Fruit fly (Drosophila melanogaster) whole organism, embryonic: ENCODE data around the gene Sgsf.

Experiments
- ATbp ChIP-seq: fragments of 200-800 bp; sonication (Bioruptor generic); optimal IDR thresholded peaks from 2 replicates; lab custom pipeline; 2017; ENCODE audit warnings: missing biosample characterization, mild to moderate bottlenecking, missing genetic modification characterization, missing genetic modification reagents
- Antp ChIP-seq: fragments of 200-800 bp; sonication (Bioruptor generic); optimal IDR thresholded peaks from 3 replicates; lab custom pipeline; 2016; ENCODE audit warnings: missing biosample characterization, missing genetic modification characterization
- Bteb2 ChIP-seq: fragments of 200-800 bp; sonication (Bioruptor generic); optimal IDR thresholded peaks from 2 replicates; lab custom pipeline; 2016; ENCODE audit warnings: missing biosample characterization, missing genetic modification characterization
- CG11560 ChIP-seq: fragments of 200-800 bp; sonication (Bioruptor generic); IDR thresholded peaks from 3 replicates; pipeline ENCODE4 v1.3.6; 2022; ENCODE audit warnings: missing biosample characterization, missing genetic modification characterization
- CG11696 ChIP-seq: fragments of 200-800 bp; sonication (Bioruptor generic); IDR thresholded peaks from 2 replicates; pipeline ENCODE4 v1.3.6; 2022; ENCODE audit warnings: missing biosample characterization, missing genetic modification characterization
- CG13296 ChIP-seq: fragments of 200-800 bp; sonication (Bioruptor generic); optimal IDR thresholded peaks from 3 replicates; lab custom pipeline; 2018; ENCODE audit warnings: missing biosample characterization, mild to moderate bottlenecking, missing genetic modification characterization
- CG14014 ChIP-seq: fragments of 200-800 bp; sonication (Bioruptor generic); IDR thresholded peaks from 2 replicates; pipeline ENCODE4 v1.3.6; 2022; ENCODE audit warnings: missing biosample characterization, missing genetic modification characterization
- CG18764 ChIP-seq: fragments of 200-800 bp; sonication (Bioruptor generic); optimal IDR thresholded peaks from 3 replicates; lab custom pipeline; 2016; ENCODE audit warnings: missing biosample characterization, missing genetic modification characterization
- CG31388 ChIP-seq: fragments of 200-800 bp; sonication (Bioruptor generic); optimal IDR thresholded peaks from 2 replicates; lab custom pipeline; 2016; ENCODE audit warnings: missing biosample characterization, missing genetic modification characterization
- CG3163 ChIP-seq: fragments of 200-800 bp; sonication (Bioruptor generic); optimal IDR thresholded peaks from 3 replicates; lab custom pipeline; 2016; ENCODE audit warnings: missing biosample characterization, missing genetic modification characterization
- CG33557 ChIP-seq: fragments of 200-800 bp; sonication (Bioruptor generic); optimal IDR thresholded peaks from 2 replicates; lab custom pipeline; 2019; ENCODE audit warnings: missing biosample characterization, mild to moderate bottlenecking, missing genetic modification characterization, moderate library complexity
- CG4404 ChIP-seq: fragments of 200-800 bp; sonication (Bioruptor generic); IDR thresholded peaks from 2 replicates; pipeline ENCODE4 v1.3.6; 2022; ENCODE audit warnings: missing biosample characterization, missing genetic modification characterization
- CG6854 ChIP-seq: fragments of 200-800 bp; sonication (Bioruptor generic); optimal IDR thresholded peaks from 3 replicates; lab custom pipeline; 2017; ENCODE audit warnings: missing biosample characterization, mild to moderate bottlenecking, missing genetic modification characterization
- CG8765 ChIP-seq: fragments of 200-800 bp; sonication (Bioruptor generic); IDR thresholded peaks from 2 replicates; pipeline ENCODE4 v1.3.6; 2022; ENCODE audit warnings: missing biosample characterization, missing genetic modification characterization
- CG9932 ChIP-seq: fragments of 200-800 bp; sonication (Bioruptor generic); IDR thresholded peaks from 2 replicates; pipeline ENCODE4 v1.3.6; 2022; ENCODE audit warnings: missing biosample characterization, missing genetic modification characterization
- CkIIα-i1 ChIP-seq: fragments of 200-800 bp; sonication (Bioruptor generic); IDR thresholded peaks from 2 replicates; pipeline ENCODE4 v1.3.6; 2022; ENCODE audit warnings: missing biosample characterization, missing genetic modification characterization
- Dll ChIP-seq: fragments of 200-800 bp; sonication (Bioruptor generic); IDR thresholded peaks from 4 replicates; pipeline ENCODE4 v1.3.6; 2022; ENCODE audit warnings: missing biosample characterization, missing genetic modification characterization; ENCODE audit not compliant: partially characterized antibody
- Ets97D ChIP-seq: fragments of 200-800 bp; sonication (Bioruptor generic); optimal IDR thresholded peaks from 3 replicates; lab custom pipeline; 2016; ENCODE audit warnings: missing biosample characterization, missing genetic modification characterization
- H15 ChIP-seq: fragments of 200-800 bp; sonication (Bioruptor generic); IDR thresholded peaks from 3 replicates; pipeline ENCODE4 v1.3.6; 2022; ENCODE audit warnings: missing biosample characterization, missing genetic modification characterization
- Hsf ChIP-seq: fragments of 200-800 bp; sonication (Bioruptor generic); optimal IDR thresholded peaks from 3 replicates; lab custom pipeline; 2016; ENCODE audit warnings: missing biosample characterization, missing genetic modification characterization
- Mrtf ChIP-seq: fragments of 200-800 bp; sonication (Bioruptor generic); IDR thresholded peaks from 3 replicates; pipeline ENCODE4 v1.3.6; 2022; ENCODE audit warnings: missing biosample characterization, missing genetic modification characterization
- Myb ChIP-seq: fragments of 200-800 bp; sonication (Bioruptor generic); optimal IDR thresholded peaks from 2 replicates; lab custom pipeline; 2016; ENCODE audit warnings: missing biosample characterization, missing genetic modification characterization
- NK7.1 ChIP-seq: fragments of 200-800 bp; sonication (Bioruptor generic); optimal IDR thresholded peaks from 3 replicates; lab custom pipeline; 2016; ENCODE audit warnings: missing biosample characterization, missing genetic modification characterization
- Nf-YA ChIP-seq: fragments of 200-800 bp; sonication (Bioruptor generic); IDR thresholded peaks from 2 replicates; pipeline ENCODE4 v1.3.6; 2022; ENCODE audit warnings: missing biosample characterization, missing genetic modification characterization
- PHDP ChIP-seq: fragments of 200-800 bp; sonication (Bioruptor generic); optimal IDR thresholded peaks from 3 replicates; lab custom pipeline; 2018; ENCODE audit warnings: missing biosample characterization, mild to moderate bottlenecking, missing genetic modification characterization, moderate library complexity
- Sox100B ChIP-seq: fragments of 200-800 bp; sonication (Bioruptor generic); optimal IDR thresholded peaks from 3 replicates; lab custom pipeline; 2018; ENCODE audit warnings: missing biosample characterization, mild to moderate bottlenecking, missing genetic modification characterization
- Ssrp ChIP-seq: fragments of 200-800 bp; sonication (Bioruptor generic); optimal IDR thresholded peaks from 2 replicates; lab custom pipeline; 2018; ENCODE audit warnings: missing biosample characterization, mild to moderate bottlenecking, missing genetic modification characterization, moderate library complexity
- TFAM ChIP-seq: fragments of 200-800 bp; sonication (Bioruptor generic); optimal IDR thresholded peaks from 2 replicates; lab custom pipeline; 2017; ENCODE audit warnings: missing biosample characterization, missing genetic modification characterization, inconsistent platforms
- Xbp1 ChIP-seq: fragments of 200-800 bp; sonication (Bioruptor generic); optimal IDR thresholded peaks from 3 replicates; lab custom pipeline; 2016; ENCODE audit warnings: missing biosample characterization, mild to moderate bottlenecking, missing genetic modification characterization
- aop ChIP-seq: fragments of 200-800 bp; sonication (Bioruptor generic); IDR thresholded peaks from 2 replicates; pipeline ENCODE4 v1.3.6; 2022; ENCODE audit warnings: missing biosample characterization, missing genetic modification characterization
- ap ChIP-seq: fragments of 200-800 bp; sonication (Bioruptor generic); IDR thresholded peaks from 2 replicates; pipeline ENCODE4 v1.3.6; 2022; ENCODE audit warnings: missing biosample characterization, missing genetic modification characterization
- az2 ChIP-seq: fragments of 200-800 bp; sonication (Bioruptor generic); optimal IDR thresholded peaks from 3 replicates; lab custom pipeline; 2016; ENCODE audit warnings: missing biosample characterization, missing genetic modification characterization
- bsh ChIP-seq, 2 experiments: fragments of 200-800 bp; sonication (Bioruptor generic); optimal IDR thresholded peaks; 2 replicates each; lab custom pipeline; 2017 to 2018; ENCODE audit warnings: mild to moderate bottlenecking in 2 of 2, missing biosample characterization in 2 of 2, missing genetic modification characterization in 2 of 2, moderate library complexity in 1 of 2
- caup ChIP-seq: fragments of 200-800 bp; sonication (Bioruptor generic); optimal IDR thresholded peaks from 3 replicates; lab custom pipeline; 2017; ENCODE audit warnings: missing biosample characterization, mild to moderate bottlenecking, missing genetic modification characterization, moderate library complexity; ENCODE audit not compliant: severe bottlenecking
- ci ChIP-seq: fragments of 200-800 bp; sonication (Bioruptor generic); IDR thresholded peaks from 3 replicates; pipeline ENCODE4 v1.3.6; 2022; ENCODE audit warnings: missing biosample characterization, missing genetic modification characterization
- disco-r ChIP-seq: fragments of 200-800 bp; sonication (Bioruptor generic); optimal IDR thresholded peaks from 2 replicates; lab custom pipeline; 2016; ENCODE audit warnings: missing biosample characterization, missing genetic modification characterization
- dysf ChIP-seq: fragments of 200-800 bp; sonication (Bioruptor generic); IDR thresholded peaks from 3 replicates; pipeline ENCODE4 v1.3.6; 2022; ENCODE audit warnings: missing biosample characterization, missing genetic modification characterization
- fru ChIP-seq: fragments of >200 bp; optimal IDR thresholded peaks from 2 replicates; lab custom pipeline; 2017
- ftz-f1 ChIP-seq: fragments of 200-800 bp; sonication (Bioruptor generic); optimal IDR thresholded peaks from 2 replicates; lab custom pipeline; 2016; ENCODE audit warnings: missing biosample characterization, missing genetic modification characterization
- grau ChIP-seq: fragments of 200-800 bp; optimal IDR thresholded peaks from 3 replicates; lab custom pipeline; 2019; ENCODE audit warnings: missing biosample characterization, mild to moderate bottlenecking, missing genetic modification characterization, moderate library complexity
- grn ChIP-seq: fragments of 200-800 bp; sonication (Bioruptor generic); optimal IDR thresholded peaks from 3 replicates; lab custom pipeline; 2017; ENCODE audit warnings: missing biosample characterization, missing genetic modification characterization
- h ChIP-seq: fragments of >200 bp; optimal IDR thresholded peaks from 2 replicates; lab custom pipeline; 2017
- kay ChIP-seq: fragments of 200-800 bp; sonication (Bioruptor generic); optimal IDR thresholded peaks from 2 replicates; lab custom pipeline; 2016; ENCODE audit warnings: missing biosample characterization, missing genetic modification characterization
- lab ChIP-seq: fragments of 200-800 bp; sonication (Bioruptor generic); optimal IDR thresholded peaks from 3 replicates; lab custom pipeline; 2017; ENCODE audit warnings: missing biosample characterization, missing genetic modification characterization, mild to moderate bottlenecking, moderate library complexity, missing genetic modification reagents
- otp ChIP-seq: fragments of 200-800 bp; sonication (Bioruptor generic); IDR thresholded peaks from 3 replicates; pipeline ENCODE4, ENCODE4 v1.3.6; 2022; ENCODE audit warnings: missing biosample characterization, missing genetic modification characterization
- pzg ChIP-seq: fragments of 200-800 bp; sonication (Bioruptor generic); optimal IDR thresholded peaks from 3 replicates; lab custom pipeline; 2018; ENCODE audit warnings: missing biosample characterization, mild to moderate bottlenecking, missing genetic modification characterization, moderate library complexity
- sens-2 ChIP-seq: fragments of 200-800 bp; sonication (Bioruptor generic); IDR thresholded peaks from 2 replicates; pipeline ENCODE4 v1.3.6; 2022; ENCODE audit warnings: missing biosample characterization, missing genetic modification characterization
- sim ChIP-seq: fragments of 200-800 bp; sonication (Bioruptor generic); IDR thresholded peaks from 2 replicates; pipeline ENCODE4 v1.3.6; 2022; ENCODE audit warnings: missing biosample characterization, missing genetic modification characterization
- sima ChIP-seq: fragments of 200-800 bp; sonication (Bioruptor generic); optimal IDR thresholded peaks from 2 replicates; lab custom pipeline; 2016; ENCODE audit warnings: missing biosample characterization, missing genetic modification characterization
- sqz ChIP-seq: fragments of 200-800 bp; sonication (Bioruptor generic); optimal IDR thresholded peaks from 3 replicates; lab custom pipeline; 2018; ENCODE audit warnings: missing biosample characterization, mild to moderate bottlenecking, missing genetic modification characterization
- tin ChIP-seq: fragments of 200-800 bp; sonication (Bioruptor generic); optimal IDR thresholded peaks from 3 replicates; lab custom pipeline; 2016; ENCODE audit warnings: missing biosample characterization, missing genetic modification characterization
- vnd ChIP-seq: fragments of 200-800 bp; sonication (Bioruptor generic); IDR thresholded peaks from 3 replicates; pipeline ENCODE4 v1.3.6; 2022; ENCODE audit warnings: missing biosample characterization, missing genetic modification characterization; ENCODE audit not compliant: partially characterized antibody
- zf30C ChIP-seq: fragments of 200-800 bp; sonication (Bioruptor generic); optimal IDR thresholded peaks from 3 replicates; lab custom pipeline; 2018; ENCODE audit warnings: missing biosample characterization, mild to moderate bottlenecking, missing genetic modification characterization

Gene Sgsf

dm6 chr3R:12350497-12350896 is 9.0 kb downstream of the Sgsf start, which contains the start of gene CG10038 (continued):
- TF ChIP-seq Mrtf (0 out of 3 replicates have a peak, but pooled peaks have one; percentile 28), pzg (GFP tag; lab: Kevin White, UChicago) (peak; percentile 81), Antp (GFP tag; lab: Kevin White, UChicago) (peak; percentile 29), disco-r (GFP tag; lab: Kevin White, UChicago) (no peak), CG3163 (GFP tag; lab: Kevin White, UChicago) (no peak), vnd (peak; percentile 92), caup (GFP tag; lab: Kevin White, UChicago) (peak; percentile 34), bsh (GFP tag; optimal IDR thresholded peaks at IDR 0.05; lab: Kevin White, UChicago) (peak in 1 of 2 experiments; percentile 31), az2 (GFP tag; lab: Kevin White, UChicago) (peak; percentile 41), CG8765 (GFP tag; lab: Robert Waterston, UW) (no peak; the same call in 1 of the 2 replicates), CG9932 (peak; percentile 82), Hsf (GFP tag; lab: Kevin White, UChicago) (peak; percentile 44), CkIIα-i1 (GFP tag; lab: Robert Waterston, UW) (no peak), Xbp1 (GFP tag; lab: Kevin White, UChicago) (peak; percentile 62), NK7.1 (no peak), CG33557 (GFP tag; lab: Kevin White, UChicago) (no peak), ci (GFP tag; lab: Robert Waterston, UW) (0 out of 3 replicates have a peak, but pooled peaks have one; percentile 23), CG18764 (GFP tag; lab: Kevin White, UChicago) (peak; percentile 13), zf30C (GFP tag; lab: Kevin White, UChicago) (peak; percentile 24), CG31388 (no peak), CG13296 (GFP tag; lab: Kevin White, UChicago) (no peak), CG14014 (no peak), H15 (GFP tag; lab: Robert Waterston, UW) (peak; percentile 42; the same call in 1 of the 3 replicates), tin (GFP tag; lab: Kevin White, UChicago) (peak; percentile 56), CG11560 (tag; lab: Robert Waterston, UW) (no peak; the same call in 2 of the 3 replicates), h (lab: Kevin White, UChicago) (no peak), PHDP (tag; lab: Kevin White, UChicago) (peak; percentile 41), Ssrp (tag; lab: Kevin White, UChicago) (no peak), lab (GFP tag; lab: Kevin White, UChicago) (no peak), Myb (GFP tag; lab: Kevin White, UChicago) (peak; percentile 83), sima (GFP tag; lab: Kevin White, UChicago) (no peak), CG11696 (GFP tag; lab: Robert Waterston, UW) (no peak), dysf (GFP tag; lab: Robert Waterston, UW) (0 out of 3 replicates have a peak, but pooled peaks have one; percentile 37), CG4404 (no peak), Sox100B (no peak), grau (tag; lab: Kevin White, UChicago) (peak; percentile 54), fru (lab: Kevin White, UChicago) (no peak), CG6854 (GFP tag; lab: Kevin White, UChicago) (no peak), ftz-f1 (GFP tag; lab: Kevin White, UChicago) (peak; percentile 86), Nf-YA (GFP tag; lab: Robert Waterston, UW) (no peak), aop (GFP tag; lab: Robert Waterston, UW) (no peak), ATbp (GFP tag; lab: Kevin White, UChicago) (no peak), kay (peak; percentile 14), Dll (GFP tag; lab: Robert Waterston, UW) (peak; percentile 93), sim (GFP tag; lab: Robert Waterston, UW) (no peak), ap (GFP tag; lab: Robert Waterston, UW) (no peak), TFAM (GFP tag; lab: Kevin White, UChicago) (no peak), Bteb2 (no peak), sens-2 (GFP tag; lab: Robert Waterston, UW) (no peak), Ets97D (GFP tag; lab: Kevin White, UChicago) (peak; percentile 60), otp (GFP tag; lab: Robert Waterston, UW) (no peak), grn (no peak), sqz (GFP tag; lab: Kevin White, UChicago) (peak; percentile 28)
